Worm (Caenorhabditis elegans) whole organism, L3 larva: ENCODE measurements around the gene rop-1.
A peak's percentile ranks its signal among the peaks of the same experiment; 100 is the strongest.

Source experiments
- R02D3.7 ChIP-seq: fragments of 150-350 bp; optimal IDR thresholded peaks from 2 replicates; lab custom pipeline; 2014; ENCODE audit warnings: missing biosample characterization, missing genetic modification characterization
- ZK546.5 ChIP-seq: sonication (generic microtip); optimal IDR thresholded peaks from 2 replicates; lab custom pipeline; 2017; ENCODE audit warnings: missing biosample characterization, missing genetic modification characterization
- aly-2 ChIP-seq: fragments of 150-350 bp; optimal IDR thresholded peaks from 2 replicates; lab custom pipeline; 2014; ENCODE audit warnings: missing biosample characterization, missing genetic modification characterization
- ama-1 ChIP-seq: fragments of 150-350 bp; optimal IDR thresholded peaks from 2 replicates; lab custom pipeline; 2018
- ceh-16 ChIP-seq: sonication (generic microtip); optimal IDR thresholded peaks from 2 replicates; lab custom pipeline; 2017; ENCODE audit warnings: missing biosample characterization, missing genetic modification characterization
- ceh-9 ChIP-seq: sonication (generic microtip); optimal IDR thresholded peaks from 2 replicates; lab custom pipeline; 2018; ENCODE audit warnings: missing biosample characterization, missing genetic modification characterization
- daf-12 ChIP-seq: fragments of 150-350 bp; optimal IDR thresholded peaks from 2 replicates; lab custom pipeline; 2014; ENCODE audit warnings: missing biosample characterization, missing genetic modification reagents, missing genetic modification characterization
- egl-27 ChIP-seq: sonication (generic microtip); optimal IDR thresholded peaks from 4 replicates; lab custom pipeline; 2017; ENCODE audit warnings: missing biosample characterization, missing genetic modification reagents, missing genetic modification characterization
- elt-2 ChIP-seq: sonication (generic microtip); optimal IDR thresholded peaks from 2 replicates; lab custom pipeline; 2016; ENCODE audit warnings: missing genetic modification reagents, mild to moderate bottlenecking, missing genetic modification characterization, missing compliant biosample characterization
- elt-3 ChIP-seq, 3 experiments: fragments of 150-350 bp in 1 of 3; sonication (generic microtip) in 2 of 3; optimal IDR thresholded peaks; 2 replicates in 2 of 3; 4 replicates in 1 of 3; lab custom pipeline; 2014 to 2017; ENCODE audit warnings: missing biosample characterization in 3 of 3, missing genetic modification characterization in 3 of 3
- eor-1 ChIP-seq, 2 experiments: fragments of 150-350 bp; optimal IDR thresholded peaks; 2 replicates each; lab custom pipeline; 2014 to 2018; ENCODE audit warnings: missing biosample characterization in 2 of 2, missing genetic modification characterization in 2 of 2
- fkh-10 ChIP-seq: sonication (generic microtip); optimal IDR thresholded peaks from 2 replicates; lab custom pipeline; 2017; ENCODE audit warnings: missing biosample characterization, missing genetic modification reagents, missing genetic modification characterization
- fkh-2 ChIP-seq: fragments of 150-350 bp; optimal IDR thresholded peaks from 2 replicates; lab custom pipeline; 2014; ENCODE audit warnings: missing biosample characterization, missing genetic modification reagents, missing genetic modification characterization
- fos-1 ChIP-seq: fragments of 150-350 bp; optimal IDR thresholded peaks from 2 replicates; lab custom pipeline; 2014; ENCODE audit warnings: missing biosample characterization, missing genetic modification characterization
- hmg-11 ChIP-seq: sonication (generic microtip); optimal IDR thresholded peaks from 2 replicates; lab custom pipeline; 2016; ENCODE audit warnings: missing genetic modification characterization, missing compliant biosample characterization
- jun-1 ChIP-seq: fragments of 150-350 bp; optimal IDR thresholded peaks from 2 replicates; lab custom pipeline; 2014; ENCODE audit warnings: missing biosample characterization, missing genetic modification reagents, missing genetic modification characterization
- lin-15B ChIP-seq: fragments of 150-350 bp; optimal IDR thresholded peaks from 2 replicates; lab custom pipeline; 2014; ENCODE audit warnings: missing biosample characterization, missing genetic modification characterization
- lin-39 ChIP-seq: fragments of 150-350 bp; optimal IDR thresholded peaks from 2 replicates; lab custom pipeline; 2018; ENCODE audit warnings: missing biosample characterization, missing genetic modification reagents, missing genetic modification characterization
- mdl-1 ChIP-seq: fragments of 150-350 bp; optimal IDR thresholded peaks from 2 replicates; lab custom pipeline; 2014; ENCODE audit warnings: missing biosample characterization, missing genetic modification characterization
- mml-1 ChIP-seq: fragments of 150-350 bp; sonication (generic microtip); optimal IDR thresholded peaks from 3 replicates; lab custom pipeline; 2014; ENCODE audit warnings: missing biosample characterization, missing genetic modification characterization
- nfya-1 ChIP-seq: sonication (generic microtip); optimal IDR thresholded peaks from 2 replicates; lab custom pipeline; 2017; ENCODE audit warnings: missing genetic modification characterization, mild to moderate bottlenecking, missing compliant biosample characterization, antibody characterized with exemption, moderate library complexity; ENCODE audit not compliant: insufficient read depth
- nhr-11 ChIP-seq: fragments of 150-350 bp; optimal IDR thresholded peaks from 2 replicates; lab custom pipeline; 2014; ENCODE audit warnings: missing biosample characterization, missing genetic modification characterization
- nhr-23 ChIP-seq: fragments of 150-350 bp; optimal IDR thresholded peaks from 2 replicates; lab custom pipeline; 2014; ENCODE audit warnings: missing biosample characterization, missing genetic modification reagents, missing genetic modification characterization
- nhr-237 ChIP-seq: fragments of 150-350 bp; optimal IDR thresholded peaks from 2 replicates; lab custom pipeline; 2014; ENCODE audit warnings: missing biosample characterization, missing genetic modification characterization
- nhr-28 ChIP-seq: fragments of 150-350 bp; optimal IDR thresholded peaks from 2 replicates; lab custom pipeline; 2014; ENCODE audit warnings: missing biosample characterization, missing genetic modification characterization
- nhr-67 ChIP-seq: fragments of 150-350 bp; optimal IDR thresholded peaks from 2 replicates; lab custom pipeline; 2014; ENCODE audit warnings: missing biosample characterization, missing genetic modification characterization
- nhr-76 ChIP-seq: fragments of 150-350 bp; sonication (generic microtip); optimal IDR thresholded peaks from 5 replicates; lab custom pipeline; 2014; ENCODE audit warnings: missing biosample characterization, missing genetic modification characterization
- nhr-77 ChIP-seq: fragments of 150-350 bp; optimal IDR thresholded peaks from 2 replicates; lab custom pipeline; 2014; ENCODE audit warnings: missing biosample characterization, missing genetic modification characterization
- pha-4 ChIP-seq: fragments of 150-350 bp; optimal IDR thresholded peaks from 2 replicates; lab custom pipeline; 2014; ENCODE audit warnings: missing biosample characterization, missing genetic modification reagents, missing genetic modification characterization
- pqm-1 ChIP-seq: fragments of 150-350 bp; optimal IDR thresholded peaks from 2 replicates; lab custom pipeline; 2017; ENCODE audit warnings: missing biosample characterization, missing genetic modification characterization, inconsistent platforms
- skn-1 ChIP-seq: fragments of 150-350 bp; optimal IDR thresholded peaks from 2 replicates; lab custom pipeline; 2014; ENCODE audit warnings: missing biosample characterization, missing genetic modification characterization
- snpc-4 ChIP-seq: fragments of 150-350 bp; optimal IDR thresholded peaks from 2 replicates; lab custom pipeline; 2014; ENCODE audit warnings: missing biosample characterization, missing genetic modification characterization
- tbx-2 ChIP-seq: sonication (generic microtip); optimal IDR thresholded peaks from 2 replicates; lab custom pipeline; 2016; ENCODE audit warnings: mild to moderate bottlenecking, missing genetic modification characterization, missing compliant biosample characterization
- unc-39 ChIP-seq: sonication (generic microtip); optimal IDR thresholded peaks from 4 replicates; lab custom pipeline; 2017; ENCODE audit warnings: missing biosample characterization, missing genetic modification characterization
- unc-62 ChIP-seq: fragments of 150-350 bp; sonication (generic microtip); optimal IDR thresholded peaks from 4 replicates; lab custom pipeline; 2014; ENCODE audit warnings: missing biosample characterization, missing genetic modification reagents, missing genetic modification characterization
- zag-1 ChIP-seq: fragments of 150-350 bp; optimal IDR thresholded peaks from 2 replicates; lab custom pipeline; 2014; ENCODE audit warnings: missing biosample characterization, missing genetic modification characterization
- ztf-11 ChIP-seq: fragments of 150-350 bp; optimal IDR thresholded peaks from 2 replicates; lab custom pipeline; 2014; ENCODE audit warnings: missing biosample characterization, missing genetic modification characterization

rop-1 gene

DNA sequence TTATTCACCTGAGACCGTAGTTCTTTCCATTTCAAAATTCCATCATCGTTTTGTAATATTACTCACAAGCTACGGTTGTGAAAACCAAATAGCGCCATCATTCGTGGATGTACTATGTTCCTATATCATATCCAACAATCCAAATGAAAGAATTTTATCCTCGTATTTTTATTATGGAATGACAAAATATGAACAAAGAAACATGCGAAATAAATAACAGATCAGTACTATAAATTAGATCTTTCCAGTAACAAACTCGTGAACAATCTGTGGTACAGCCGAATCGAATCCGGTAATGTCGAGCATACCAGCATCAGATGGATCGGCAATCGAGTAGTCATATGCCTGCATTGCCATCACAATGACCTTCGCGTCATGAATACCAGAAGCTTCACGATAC is 2.2 kb downstream of the rop-1 start:
- no peak for TF ChIP-seq nhr-67
- peak; percentile 53 for TF ChIP-seq ama-1 (lab: Kevin White, UChicago)
- no peak for TF ChIP-seq nfya-1 (tag; lab: Kevin White, UChicago)

- TF ChIP-seq nhr-11 (tag; lab: Kevin White, UChicago), result no peak
- no peak for TF ChIP-seq daf-12 (tag; lab: Kevin White, UChicago)
- TF ChIP-seq aly-2 (tag; lab: Kevin White, UChicago), result no peak
- TF ChIP-seq tbx-2 (tag; lab: Kevin White, UChicago), result no peak
- no peak for TF ChIP-seq ceh-9 (tag; lab: Kevin White, UChicago)
- TF ChIP-seq nhr-237, result no peak
- TF ChIP-seq hmg-11 (tag; lab: Kevin White, UChicago), result no peak
- TF ChIP-seq mml-1, result no peak
- no peak for TF ChIP-seq elt-2
- TF ChIP-seq eor-1 (tag; optimal IDR thresholded peaks at IDR 0.05; lab: Kevin White, UChicago), result no peak
- TF ChIP-seq ZK546.5, result no peak
- TF ChIP-seq unc-39 (tag; lab: Kevin White, UChicago), result no peak
- no peak for TF ChIP-seq nhr-28 (tag; lab: Kevin White, UChicago)
- TF ChIP-seq lin-15B (tag; lab: Kevin White, UChicago), result no peak
- TF ChIP-seq ama-1 (lab: Kevin White, UChicago), result no peak
- TF ChIP-seq skn-1 (tag; lab: Kevin White, UChicago), result no peak
- TF ChIP-seq zag-1 (tag; lab: Kevin White, UChicago), result no peak
- TF ChIP-seq jun-1 (tag; lab: Kevin White, UChicago), result no peak
- no peak for TF ChIP-seq nhr-76 (tag; lab: Kevin White, UChicago)
- no peak for TF ChIP-seq snpc-4
Observed at ce11 chrV:10249515-10249914, 5.3 kb downstream of the rop-1 start.

DNA sequence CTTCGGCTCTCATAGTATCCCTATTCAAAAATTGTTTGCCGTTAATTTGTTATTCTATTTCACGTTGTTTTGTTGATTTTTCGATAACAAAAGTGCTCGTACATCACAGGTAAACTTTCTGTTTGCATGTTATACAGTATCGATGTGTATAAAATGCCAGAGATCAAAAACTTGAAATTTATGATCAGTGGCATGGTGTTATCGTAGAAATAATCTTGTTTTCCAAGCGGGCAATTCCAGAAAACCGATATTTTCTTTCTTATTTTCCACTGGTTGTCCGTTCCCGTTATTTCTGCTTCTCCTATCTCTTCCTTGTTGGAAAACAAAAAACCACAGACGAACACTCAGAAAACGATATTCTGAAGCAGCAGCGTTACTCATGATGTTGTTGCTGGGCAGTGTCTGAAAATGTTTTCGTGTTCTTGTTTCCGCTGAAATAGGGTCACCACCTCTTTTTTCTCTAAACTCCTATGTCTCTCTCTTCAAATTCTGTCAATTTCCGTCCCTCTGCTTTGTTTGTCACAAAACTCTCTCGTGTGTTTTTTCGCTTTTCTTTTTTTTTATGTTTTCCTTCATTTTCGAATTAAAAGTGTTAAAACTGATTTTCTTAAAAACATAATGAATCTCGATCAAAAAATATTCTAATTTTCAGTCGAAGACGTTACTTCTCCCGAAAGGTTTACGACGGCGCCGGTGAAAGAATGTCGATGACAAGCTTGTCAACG is 6.4 kb downstream of the rop-1 start, which contains the start of gene akt-1:
akt-1 (plus strand) TSS at position 651 of the 725 bp plus-strand sequence.
- TF ChIP-seq fos-1, result no peak
- no peak for TF ChIP-seq ceh-9 (tag; lab: Kevin White, UChicago)
- peak; percentile 4 for TF ChIP-seq hmg-11 (tag; lab: Kevin White, UChicago)
- no peak for TF ChIP-seq ceh-16 (tag; lab: Kevin White, UChicago)
- peak; percentile 17 for TF ChIP-seq elt-2
- TF ChIP-seq egl-27, result no peak
- no peak for TF ChIP-seq mdl-1 (tag; lab: Kevin White, UChicago)
- TF ChIP-seq fkh-2, result no peak
- peak; percentile 77 for TF ChIP-seq pqm-1 (tag; lab: Kevin White, UChicago)
- TF ChIP-seq pha-4 (tag; lab: Kevin White, UChicago), result peak; percentile 1
- TF ChIP-seq unc-62 (GFP tag; lab: Kevin White, UChicago), result no peak
- TF ChIP-seq daf-12 (tag; lab: Kevin White, UChicago), result no peak
- TF ChIP-seq elt-3 (tag; optimal IDR thresholded peaks at IDR 0.05; lab: Kevin White, UChicago), result no peak
- no peak for TF ChIP-seq ama-1 (lab: Kevin White, UChicago)

- TF ChIP-seq ama-1 (lab: Kevin White, UChicago), result peak; percentile 75
- no peak for TF ChIP-seq zag-1 (tag; lab: Kevin White, UChicago)
Observed at ce11 chrV:10247673-10248239, 7.1 kb downstream of the rop-1 start.

DNA sequence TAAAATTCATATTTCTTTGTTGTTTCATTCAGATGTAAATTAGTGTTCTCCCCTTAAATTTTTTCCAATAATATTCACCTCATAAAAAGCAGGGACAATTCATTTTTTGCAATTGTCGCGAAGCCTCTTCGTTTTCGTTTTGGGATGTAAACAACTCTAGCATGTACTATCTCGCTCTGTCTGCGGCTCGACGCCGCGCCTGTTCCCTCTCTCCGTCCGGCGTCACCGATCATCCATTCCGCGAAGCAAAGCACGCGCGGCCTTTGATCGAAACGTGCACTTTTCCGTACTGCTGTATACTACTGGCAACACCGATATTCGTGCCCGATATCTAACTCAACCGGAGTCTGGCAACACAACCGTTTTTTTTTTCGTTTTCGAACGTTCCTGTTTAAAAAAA is 7.9 kb downstream of the rop-1 start:
- TF ChIP-seq nfya-1 (tag; lab: Kevin White, UChicago) (peak; percentile 41), nhr-237 (no peak), egl-27 (no peak), mml-1 (no peak), nhr-77 (tag; lab: Kevin White, UChicago) (no peak), nhr-11 (tag; lab: Kevin White, UChicago) (no peak), hmg-11 (tag; lab: Kevin White, UChicago) (peak; percentile 38), R02D3.7 (tag; lab: Kevin White, UChicago) (no peak), ztf-11 (no peak), elt-2 (peak; percentile 19), tbx-2 (tag; lab: Kevin White, UChicago) (no peak), skn-1 (tag; lab: Kevin White, UChicago) (no peak), lin-39 (peak; percentile 13), fos-1 (no peak), fkh-10 (GFP tag; lab: Kevin White, UChicago) (no peak), ZK546.5 (no peak), nhr-23 (tag; lab: Kevin White, UChicago) (no peak), nhr-76 (tag; lab: Kevin White, UChicago) (no peak), snpc-4 (peak; percentile 10), pqm-1 (tag; lab: Kevin White, UChicago) (no peak), pha-4 (tag; lab: Kevin White, UChicago) (peak; percentile 67)
